Fruit fly (Drosophila melanogaster) whole organism, adult: Measurements from ENCODE around the gene Hrb87F.

ENCODE experiments used
- CG11617 ChIP-seq: fragments of 200-800 bp; sonication (Bioruptor generic); optimal IDR thresholded peaks from 2 replicates; lab custom pipeline; 2017; ENCODE audit warnings: mild to moderate bottlenecking, missing biosample characterization, missing genetic modification reagents, missing genetic modification characterization
- CG12768 ChIP-seq: fragments of 200-800 bp; sonication (Bioruptor generic); optimal IDR thresholded peaks from 2 replicates; lab custom pipeline; 2017; ENCODE audit warnings: missing biosample characterization, missing genetic modification characterization, mild to moderate bottlenecking, moderate library complexity, missing genetic modification reagents
- CG14711 ChIP-seq: fragments of 200-800 bp; sonication (Bioruptor generic); optimal IDR thresholded peaks from 2 replicates; lab custom pipeline; 2018; ENCODE audit warnings: missing biosample characterization, mild to moderate bottlenecking, missing genetic modification characterization, moderate library complexity
- CG1620 ChIP-seq: fragments of 200-800 bp; sonication (Bioruptor generic); optimal IDR thresholded peaks from 2 replicates; lab custom pipeline; 2016; ENCODE audit warnings: missing biosample characterization, missing genetic modification characterization
- CG33017 ChIP-seq: fragments of 200-800 bp; sonication (Bioruptor generic); optimal IDR thresholded peaks from 2 replicates; lab custom pipeline; 2018; ENCODE audit warnings: missing biosample characterization, mild to moderate bottlenecking, missing genetic modification characterization, moderate library complexity
- CG5204 ChIP-seq: fragments of 200-800 bp; sonication (Bioruptor generic); optimal IDR thresholded peaks from 2 replicates; lab custom pipeline; 2016; ENCODE audit warnings: missing biosample characterization, missing genetic modification characterization
- CG7045 ChIP-seq: fragments of 200-800 bp; sonication (Bioruptor generic); optimal IDR thresholded peaks from 2 replicates; lab custom pipeline; 2017; ENCODE audit warnings: missing biosample characterization, mild to moderate bottlenecking, missing genetic modification characterization
- CG7101 ChIP-seq: fragments of 200-800 bp; sonication (Bioruptor generic); optimal IDR thresholded peaks from 2 replicates; lab custom pipeline; 2018; ENCODE audit warnings: missing biosample characterization, mild to moderate bottlenecking, missing genetic modification characterization, moderate library complexity
- Clk ChIP-seq: fragments of 200-800 bp; sonication (Bioruptor generic); optimal IDR thresholded peaks from 2 replicates; lab custom pipeline; 2017; ENCODE audit warnings: missing biosample characterization, missing genetic modification characterization
- Crg-1 ChIP-seq: fragments of 200-800 bp; sonication (Bioruptor generic); optimal IDR thresholded peaks from 2 replicates; lab custom pipeline; 2016; ENCODE audit warnings: missing biosample characterization, missing genetic modification characterization
- Hr96 ChIP-seq: fragments of 200-800 bp; sonication (Bioruptor generic); optimal IDR thresholded peaks from 2 replicates; lab custom pipeline; 2016; ENCODE audit warnings: missing biosample characterization, missing genetic modification characterization
- Mnt ChIP-seq: fragments of 200-800 bp; sonication (Bioruptor generic); optimal IDR thresholded peaks from 2 replicates; lab custom pipeline; 2016; ENCODE audit warnings: missing biosample characterization, mild to moderate bottlenecking, missing genetic modification characterization
- bab1 ChIP-seq: fragments of 200-800 bp; sonication (Bioruptor generic); optimal IDR thresholded peaks from 3 replicates; lab custom pipeline; 2019; ENCODE audit warnings: missing biosample characterization, mild to moderate bottlenecking, missing genetic modification characterization, moderate library complexity
- cic ChIP-seq: fragments of 200-800 bp; sonication (Bioruptor generic); optimal IDR thresholded peaks from 2 replicates; lab custom pipeline; 2017; ENCODE audit warnings: missing biosample characterization, mild to moderate bottlenecking, missing genetic modification characterization, moderate library complexity
- cnc ChIP-seq, 2 experiments: fragments of >200 bp; optimal IDR thresholded peaks; 2 replicates each; lab custom pipeline; 2017
- kay ChIP-seq: fragments of 200-800 bp; sonication (Bioruptor generic); peaks from one replicate; lab custom pipeline; 2016; ENCODE audit warnings: missing biosample characterization, missing genetic modification characterization, borderline replicate concordance
- ovo ChIP-seq: fragments of 200-800 bp; sonication (Bioruptor generic); optimal IDR thresholded peaks from 2 replicates; lab custom pipeline; 2016; ENCODE audit warnings: missing biosample characterization, missing genetic modification characterization
- pad ChIP-seq: fragments of 200-800 bp; sonication (Bioruptor generic); optimal IDR thresholded peaks from 3 replicates; lab custom pipeline; 2017; ENCODE audit warnings: missing biosample characterization, missing genetic modification characterization, mild to moderate bottlenecking, moderate library complexity, missing genetic modification reagents
- tj ChIP-seq: fragments of 200-800 bp; sonication (Bioruptor generic); optimal IDR thresholded peaks from 3 replicates; lab custom pipeline; 2017; ENCODE audit warnings: missing biosample characterization, mild to moderate bottlenecking, missing genetic modification characterization, moderate library complexity
- toe ChIP-seq: fragments of 200-800 bp; sonication (Bioruptor generic); optimal IDR thresholded peaks from 2 replicates; lab custom pipeline; 2016; ENCODE audit warnings: missing biosample characterization, missing genetic modification characterization

Gene Hrb87F

dm6 chr3R:13659865-13660738, at the start of gene Hrb87F:
Gene Hrb87F, minus strand, starts transcription at chr3R:13660531.
- peak; percentile 3 for TF ChIP-seq Crg-1 (GFP tag; lab: Kevin White, UChicago)
- TF ChIP-seq Mnt: peak; percentile 84
- TF ChIP-seq Hr96 (GFP tag; lab: Kevin White, UChicago): no peak
- TF ChIP-seq CG14711 (tag; lab: Kevin White, UChicago): no peak
- no peak for TF ChIP-seq cnc (optimal IDR thresholded peaks at IDR 0.05; lab: Kevin White, UChicago)
- peak; percentile 57 for TF ChIP-seq bab1 (GFP tag; lab: Kevin White, UChicago)
- no peak for TF ChIP-seq CG5204 (GFP tag; lab: Kevin White, UChicago)
- peak; percentile 69 for TF ChIP-seq tj (GFP tag; lab: Kevin White, UChicago)
- peak; percentile 24 for TF ChIP-seq CG11617
- TF ChIP-seq kay (GFP tag; lab: Kevin White, UChicago): peak; percentile 66
- no peak for TF ChIP-seq Clk (GFP tag; lab: Kevin White, UChicago)
- TF ChIP-seq CG7045: no peak
- no peak for TF ChIP-seq ovo (GFP tag; lab: Kevin White, UChicago)
- no peak for TF ChIP-seq CG7101 (tag; lab: Kevin White, UChicago)
- TF ChIP-seq CG33017 (tag; lab: Kevin White, UChicago): no peak
- TF ChIP-seq CG1620: peak; percentile 10
- TF ChIP-seq pad (GFP tag; lab: Kevin White, UChicago): no peak
- peak; percentile 40 for TF ChIP-seq cic (GFP tag; lab: Kevin White, UChicago)
- no peak for TF ChIP-seq toe (GFP tag; lab: Kevin White, UChicago)
- TF ChIP-seq CG12768 (GFP tag; lab: Kevin White, UChicago): peak; percentile 19

- TF ChIP-seq kay (GFP tag; lab: Kevin White, UChicago) (no peak), CG12768 (GFP tag; lab: Kevin White, UChicago) (no peak), CG33017 (tag; lab: Kevin White, UChicago) (no peak), cic (GFP tag; lab: Kevin White, UChicago) (no peak), CG7101 (tag; lab: Kevin White, UChicago) (no peak), CG5204 (GFP tag; lab: Kevin White, UChicago) (no peak), bab1 (GFP tag; lab: Kevin White, UChicago) (no peak), pad (GFP tag; lab: Kevin White, UChicago) (no peak), Hr96 (GFP tag; lab: Kevin White, UChicago) (no peak), ovo (GFP tag; lab: Kevin White, UChicago) (no peak), toe (GFP tag; lab: Kevin White, UChicago) (no peak), CG14711 (tag; lab: Kevin White, UChicago) (no peak), Mnt (no peak)
These were observed 49.5 kb upstream of the Hrb87F start, which contains the start of gene Argp for dm6 chr3R:13709839-13710238. Gene Argp, minus strand, starts transcription at chr3R:13709939.

- no peak for TF ChIP-seq Crg-1 (GFP tag; lab: Kevin White, UChicago)
- TF ChIP-seq kay (GFP tag; lab: Kevin White, UChicago): peak; percentile 46
These were observed 46.1 kb upstream of the Hrb87F start, which contains the start of gene Adgf-C for dm6 chr3R:13706457-13706856. Gene Adgf-C, plus strand, starts transcription at chr3R:13706757.

DNA sequence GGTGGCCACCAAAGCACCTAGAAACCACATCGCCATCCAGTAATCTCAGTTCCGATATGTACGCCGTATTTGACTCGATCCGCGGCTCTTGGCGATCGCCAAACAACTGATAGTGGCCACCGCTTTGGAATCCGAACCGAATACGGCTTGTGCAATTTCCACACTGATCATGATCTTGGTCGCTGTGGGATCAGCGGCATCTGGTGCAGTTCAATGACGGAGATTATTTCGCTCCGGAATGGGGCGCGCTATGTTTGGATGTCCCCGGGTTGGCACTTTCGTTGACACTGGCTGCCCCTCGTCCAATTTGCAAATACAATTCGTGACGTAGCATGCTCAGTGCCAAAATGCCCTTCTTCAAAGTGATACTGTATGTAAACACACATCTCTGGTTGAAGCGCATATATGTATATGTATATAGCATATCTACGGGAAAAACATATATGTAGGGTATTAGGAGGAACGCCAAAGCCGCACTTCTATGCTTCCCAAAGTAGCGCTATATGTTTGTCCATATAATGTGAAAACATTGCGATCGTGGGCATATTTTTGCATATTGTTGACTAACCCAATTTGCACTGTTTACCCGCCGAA, 45.1 kb upstream of the Hrb87F start, which contains the start of gene Adgf-D:
Adgf-D (minus strand) TSS at position 111 of the 594 bp plus-strand sequence.
- TF ChIP-seq pad (GFP tag; lab: Kevin White, UChicago) (no peak), cic (GFP tag; lab: Kevin White, UChicago) (peak; percentile 52)

- TF ChIP-seq Clk (GFP tag; lab: Kevin White, UChicago) (no peak), CG12768 (GFP tag; lab: Kevin White, UChicago) (no peak), CG14711 (tag; lab: Kevin White, UChicago) (no peak), CG33017 (tag; lab: Kevin White, UChicago) (no peak), Mnt (no peak), Crg-1 (GFP tag; lab: Kevin White, UChicago) (no peak), toe (GFP tag; lab: Kevin White, UChicago) (no peak), bab1 (GFP tag; lab: Kevin White, UChicago) (no peak), CG7045 (no peak), CG5204 (GFP tag; lab: Kevin White, UChicago) (no peak), kay (GFP tag; lab: Kevin White, UChicago) (no peak), tj (GFP tag; lab: Kevin White, UChicago) (no peak), ovo (GFP tag; lab: Kevin White, UChicago) (no peak), pad (GFP tag; lab: Kevin White, UChicago) (no peak), CG11617 (no peak)
These were observed 40.4 kb upstream of the Hrb87F start, which contains the start of gene f-cup for dm6 chr3R:13700738-13701137. Gene f-cup, minus strand, starts transcription at chr3R:13700838.

- TF ChIP-seq CG12768 (GFP tag; lab: Kevin White, UChicago) (peak; percentile 63), toe (GFP tag; lab: Kevin White, UChicago) (no peak), CG33017 (tag; lab: Kevin White, UChicago) (no peak)
These were observed 39.9 kb upstream of the Hrb87F start, which contains the start of gene ninaB for dm6 chr3R:13700192-13700591. Gene ninaB, plus strand, starts transcription at chr3R:13700565.
